Fruit fly (Drosophila melanogaster): ENCODE data around the gene Sam-S.

- TF ChIP-seq CTCF (optimal IDR thresholded peaks at IDR 0.05), result no peak
- TF ChIP-seq CG8478 (optimal IDR thresholded peaks at IDR 0.05), result no peak
Observed at dm6 chr2L:146503-146902, 39.8 kb downstream of the Sam-S start.
